Fruit fly (Drosophila melanogaster) whole organism, embryonic: Measurements from ENCODE around the gene CG43630.

Experiments used
- Adf1 ChIP-seq: fragments of 200-800 bp; sonication (Bioruptor generic); IDR thresholded peaks from 2 replicates; pipeline ENCODE4 v1.3.6; 2022; ENCODE audit warnings: missing biosample characterization, missing genetic modification characterization
- Antp ChIP-seq: fragments of 200-800 bp; sonication (Bioruptor generic); optimal IDR thresholded peaks from 3 replicates; lab custom pipeline; 2016; ENCODE audit warnings: missing biosample characterization, missing genetic modification characterization
- Blimp-1 ChIP-seq: fragments of 200-800 bp; sonication (Bioruptor generic); optimal IDR thresholded peaks from 3 replicates; lab custom pipeline; 2018; ENCODE audit warnings: missing biosample characterization, missing genetic modification characterization, mild to moderate bottlenecking, moderate library complexity, missing genetic modification reagents
- CG10274 ChIP-seq: fragments of 200-800 bp; sonication (Bioruptor generic); optimal IDR thresholded peaks from 3 replicates; lab custom pipeline; 2017; ENCODE audit warnings: missing biosample characterization, mild to moderate bottlenecking, missing genetic modification characterization
- CG11247 ChIP-seq: fragments of 200-800 bp; sonication (Bioruptor generic); IDR thresholded peaks from 2 replicates; pipeline ENCODE4 v1.3.6; 2022; ENCODE audit warnings: missing biosample characterization, missing genetic modification characterization
- CG11456 ChIP-seq: fragments of 200-800 bp; sonication (Bioruptor generic); IDR thresholded peaks from 3 replicates; pipeline ENCODE4 v1.3.6; 2022; ENCODE audit warnings: missing biosample characterization, missing genetic modification characterization
- CG11504 ChIP-seq: fragments of 200-800 bp; sonication (Bioruptor generic); optimal IDR thresholded peaks from 3 replicates; lab custom pipeline; 2019; ENCODE audit warnings: missing biosample characterization, mild to moderate bottlenecking, missing genetic modification characterization, moderate library complexity
- CG15269 ChIP-seq: fragments of 200-800 bp; sonication (Bioruptor generic); optimal IDR thresholded peaks from 2 replicates; lab custom pipeline; 2018; ENCODE audit warnings: missing biosample characterization, mild to moderate bottlenecking, missing genetic modification characterization, moderate library complexity
- CG15514 ChIP-seq: fragments of 200-800 bp; sonication (Bioruptor generic); optimal IDR thresholded peaks from 3 replicates; lab custom pipeline; 2017; ENCODE audit warnings: missing biosample characterization, missing genetic modification characterization, mild to moderate bottlenecking, moderate library complexity, missing genetic modification reagents
- CG17328 ChIP-seq: fragments of 200-800 bp; sonication (Bioruptor generic); IDR thresholded peaks from 2 replicates; pipeline ENCODE4 v1.3.6; 2022; ENCODE audit warnings: missing biosample characterization, missing genetic modification characterization
- CG17385 ChIP-seq: fragments of 200-800 bp; sonication (Bioruptor generic); optimal IDR thresholded peaks from 3 replicates; lab custom pipeline; 2018; ENCODE audit warnings: missing biosample characterization, mild to moderate bottlenecking, missing genetic modification characterization
- CG17829 ChIP-seq: fragments of 200-800 bp; optimal IDR thresholded peaks from 2 replicates; lab custom pipeline; 2019; ENCODE audit warnings: missing biosample characterization, mild to moderate bottlenecking, missing genetic modification characterization, moderate library complexity
- CG32772 ChIP-seq: fragments of 200-800 bp; sonication (Bioruptor generic); IDR thresholded peaks from 2 replicates; pipeline ENCODE4 v1.3.6; 2022; ENCODE audit warnings: missing biosample characterization, missing genetic modification characterization
- CG33557 ChIP-seq: fragments of 200-800 bp; sonication (Bioruptor generic); optimal IDR thresholded peaks from 2 replicates; lab custom pipeline; 2019; ENCODE audit warnings: missing biosample characterization, mild to moderate bottlenecking, missing genetic modification characterization, moderate library complexity
- CG34224 ChIP-seq: fragments of 200-800 bp; sonication (Bioruptor generic); IDR thresholded peaks from 3 replicates; pipeline ENCODE4 v1.3.6; 2022; ENCODE audit warnings: missing biosample characterization, missing genetic modification characterization; ENCODE audit not compliant: partially characterized antibody
- CG5245 ChIP-seq: fragments of 200-800 bp; sonication (Bioruptor generic); optimal IDR thresholded peaks from 3 replicates; lab custom pipeline; 2016; ENCODE audit warnings: missing biosample characterization, missing genetic modification characterization
- CG7839 ChIP-seq: fragments of 200-800 bp; sonication (Bioruptor generic); optimal IDR thresholded peaks from 3 replicates; lab custom pipeline; 2018; ENCODE audit warnings: missing biosample characterization, mild to moderate bottlenecking, missing genetic modification characterization, moderate library complexity
- CoRest ChIP-seq: fragments of 200-800 bp; sonication (Bioruptor generic); optimal IDR thresholded peaks from 3 replicates; lab custom pipeline; 2018; ENCODE audit warnings: missing biosample characterization, mild to moderate bottlenecking, missing genetic modification characterization, moderate library complexity
- D19A ChIP-seq: fragments of 200-800 bp; optimal IDR thresholded peaks from 3 replicates; lab custom pipeline; 2019; ENCODE audit warnings: missing biosample characterization, mild to moderate bottlenecking, missing genetic modification characterization, moderate library complexity
- Dbx ChIP-seq: fragments of 200-800 bp; sonication (Bioruptor generic); IDR thresholded peaks from 3 replicates; pipeline ENCODE4 v1.3.6; 2022; ENCODE audit warnings: missing biosample characterization, missing genetic modification characterization
- Deaf1 ChIP-seq: fragments of 200-800 bp; optimal IDR thresholded peaks from 3 replicates; lab custom pipeline; 2019; ENCODE audit warnings: missing biosample characterization, mild to moderate bottlenecking, missing genetic modification characterization, moderate library complexity
- Dek ChIP-seq: fragments of 200-800 bp; sonication (Bioruptor generic); optimal IDR thresholded peaks from 3 replicates; lab custom pipeline; 2019; ENCODE audit warnings: missing biosample characterization, mild to moderate bottlenecking, missing genetic modification characterization, moderate library complexity
- Ets97D ChIP-seq: fragments of 200-800 bp; sonication (Bioruptor generic); optimal IDR thresholded peaks from 3 replicates; lab custom pipeline; 2016; ENCODE audit warnings: missing biosample characterization, missing genetic modification characterization
- Fer3 ChIP-seq: fragments of 200-800 bp; sonication (Bioruptor generic); optimal IDR thresholded peaks from 2 replicates; lab custom pipeline; 2018; ENCODE audit warnings: missing biosample characterization, mild to moderate bottlenecking, missing genetic modification characterization, moderate library complexity
- Hmr ChIP-seq: fragments of 200-800 bp; sonication (Bioruptor generic); optimal IDR thresholded peaks from 3 replicates; lab custom pipeline; 2017; ENCODE audit warnings: mild to moderate bottlenecking, missing biosample characterization, missing genetic modification reagents, missing genetic modification characterization
- Hr51 ChIP-seq, 2 experiments: fragments of 200-800 bp; sonication (Bioruptor generic); optimal IDR thresholded peaks; 2 replicates in 1 of 2; 3 replicates in 1 of 2; lab custom pipeline; 2016 to 2018; ENCODE audit warnings: missing biosample characterization in 2 of 2, missing genetic modification characterization in 2 of 2, mild to moderate bottlenecking in 1 of 2, moderate library complexity in 1 of 2
- Hsf ChIP-seq: fragments of 200-800 bp; sonication (Bioruptor generic); optimal IDR thresholded peaks from 3 replicates; lab custom pipeline; 2016; ENCODE audit warnings: missing biosample characterization, missing genetic modification characterization
- MTF-1 ChIP-seq: fragments of 200-800 bp; sonication (Bioruptor generic); optimal IDR thresholded peaks from 2 replicates; lab custom pipeline; 2018; ENCODE audit warnings: missing biosample characterization, mild to moderate bottlenecking, missing genetic modification characterization, borderline replicate concordance
- Meics ChIP-seq: fragments of 200-800 bp; sonication (Bioruptor generic); optimal IDR thresholded peaks from 2 replicates; lab custom pipeline; 2017; ENCODE audit warnings: missing biosample characterization, mild to moderate bottlenecking, missing genetic modification characterization
- Myb ChIP-seq: fragments of 200-800 bp; sonication (Bioruptor generic); optimal IDR thresholded peaks from 2 replicates; lab custom pipeline; 2016; ENCODE audit warnings: missing biosample characterization, missing genetic modification characterization
- NFAT ChIP-seq: fragments of 200-800 bp; sonication (Bioruptor generic); IDR thresholded peaks from 2 replicates; pipeline ENCODE4 v1.3.6; 2022; ENCODE audit warnings: missing biosample characterization, missing genetic modification characterization
- Nf-YC ChIP-seq: fragments of 200-800 bp; optimal IDR thresholded peaks from 3 replicates; lab custom pipeline; 2019; ENCODE audit warnings: missing biosample characterization, mild to moderate bottlenecking, missing genetic modification characterization, moderate library complexity
- Rfx ChIP-seq: fragments of 200-800 bp; sonication (Bioruptor generic); IDR thresholded peaks from 2 replicates; pipeline ENCODE4 v1.3.6; 2022; ENCODE audit warnings: missing biosample characterization, missing genetic modification characterization
- Xbp1 ChIP-seq: fragments of 200-800 bp; sonication (Bioruptor generic); optimal IDR thresholded peaks from 3 replicates; lab custom pipeline; 2016; ENCODE audit warnings: missing biosample characterization, mild to moderate bottlenecking, missing genetic modification characterization
- amos ChIP-seq: fragments of 200-800 bp; sonication (Bioruptor generic); IDR thresholded peaks from 2 replicates; pipeline ENCODE4 v1.3.6; 2022; ENCODE audit warnings: missing biosample characterization, missing genetic modification characterization; ENCODE audit not compliant: partially characterized antibody
- bigmax ChIP-seq: fragments of 200-800 bp; sonication (Bioruptor generic); optimal IDR thresholded peaks from 2 replicates; lab custom pipeline; 2018; ENCODE audit warnings: missing biosample characterization, mild to moderate bottlenecking, missing genetic modification characterization
- chif ChIP-seq, 2 experiments: fragments of 200-800 bp; sonication (Bioruptor generic); optimal IDR thresholded peaks; 3 replicates each; lab custom pipeline; 2016; ENCODE audit warnings: missing biosample characterization in 2 of 2, missing genetic modification characterization in 2 of 2
- chn ChIP-seq: fragments of 200-800 bp; sonication (Bioruptor generic); optimal IDR thresholded peaks from 2 replicates; lab custom pipeline; 2016; ENCODE audit warnings: missing biosample characterization, missing genetic modification characterization
- dpn ChIP-seq, 2 experiments: fragments of 200-800 bp; sonication (Bioruptor generic); optimal IDR thresholded peaks; 3 replicates each; lab custom pipeline; 2016; ENCODE audit warnings: missing biosample characterization in 2 of 2, missing genetic modification characterization in 2 of 2
- exex ChIP-seq: fragments of 200-800 bp; sonication (Bioruptor generic); optimal IDR thresholded peaks from 4 replicates; lab custom pipeline; 2018; ENCODE audit warnings: missing biosample characterization, mild to moderate bottlenecking, missing genetic modification characterization, moderate library complexity
- gem ChIP-seq: fragments of 200-800 bp; sonication (Bioruptor generic); optimal IDR thresholded peaks from 2 replicates; lab custom pipeline; 2019; ENCODE audit warnings: missing biosample characterization, mild to moderate bottlenecking, missing genetic modification characterization, moderate library complexity
- grau ChIP-seq: fragments of 200-800 bp; optimal IDR thresholded peaks from 3 replicates; lab custom pipeline; 2019; ENCODE audit warnings: missing biosample characterization, mild to moderate bottlenecking, missing genetic modification characterization, moderate library complexity
- kni ChIP-seq: fragments of 200-800 bp; sonication (Bioruptor generic); optimal IDR thresholded peaks from 3 replicates; lab custom pipeline; 2017; ENCODE audit warnings: mild to moderate bottlenecking, missing biosample characterization, missing genetic modification reagents, missing genetic modification characterization
- lov ChIP-seq, 2 experiments: fragments of 200-800 bp in 1 of 2; fragments of >200 bp in 1 of 2; sonication (Bioruptor generic) in 1 of 2; IDR thresholded peaks in 1 of 2; optimal IDR thresholded peaks in 1 of 2; 2 replicates in 1 of 2; 3 replicates in 1 of 2; pipeline versions ENCODE4 v1.3.6 to Lab custom; 2017 to 2022; ENCODE audit warnings: missing biosample characterization in 1 of 2, missing genetic modification characterization in 1 of 2
- onecut ChIP-seq: fragments of 200-800 bp; sonication (Bioruptor generic); IDR thresholded peaks from 2 replicates; pipeline ENCODE4 v1.3.6; 2022; ENCODE audit warnings: missing biosample characterization, missing genetic modification characterization
- sima ChIP-seq: fragments of 200-800 bp; sonication (Bioruptor generic); optimal IDR thresholded peaks from 2 replicates; lab custom pipeline; 2016; ENCODE audit warnings: missing biosample characterization, missing genetic modification characterization
- unpg ChIP-seq: fragments of 200-800 bp; sonication (Bioruptor generic); optimal IDR thresholded peaks from 3 replicates; lab custom pipeline; 2018; ENCODE audit warnings: missing biosample characterization, mild to moderate bottlenecking, missing genetic modification characterization, moderate library complexity
- vvl ChIP-seq: fragments of 200-800 bp; sonication (Bioruptor generic); IDR thresholded peaks from 2 replicates; pipeline ENCODE4 v1.3.6; 2022; ENCODE audit warnings: missing biosample characterization, missing genetic modification characterization
- wek ChIP-seq: fragments of 200-800 bp; sonication (Bioruptor generic); optimal IDR thresholded peaks from 3 replicates; lab custom pipeline; 2018; ENCODE audit warnings: missing biosample characterization, mild to moderate bottlenecking, missing genetic modification characterization, moderate library complexity

Gene CG43630

DNA sequence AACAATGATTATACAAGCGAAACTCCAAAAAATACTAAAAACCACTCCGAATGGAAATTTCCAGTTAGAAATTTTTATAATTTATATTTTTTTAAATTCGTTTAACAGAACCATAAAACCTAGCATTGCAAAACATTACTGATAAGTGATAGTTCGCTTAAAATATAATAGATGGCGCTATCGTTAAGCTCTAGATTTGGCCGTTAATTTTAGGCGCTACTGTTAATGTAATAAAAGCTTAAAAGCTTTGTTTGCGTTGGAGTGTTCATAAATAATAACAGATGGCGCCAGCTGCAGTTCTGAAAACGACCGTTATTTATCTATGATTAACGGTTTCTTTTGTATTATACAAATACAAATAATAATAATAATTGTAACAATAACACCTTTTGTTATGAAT lies 47.7 kb upstream of the CG43630 start (continued):
- TF ChIP-seq NFAT (peak; percentile 30; the same call in 1 of the 2 replicates), gem (peak; percentile 39), Blimp-1 (GFP tag; lab: Kevin White, UChicago) (peak; percentile 26), CG32772 (no peak), Fer3 (tag; lab: Kevin White, UChicago) (no peak), lov (optimal IDR thresholded peaks at IDR 0.05; lab: Kevin White, UChicago) (no peak), lov (GFP tag; IDR thresholded peaks at IDR 0.05; lab: Robert Waterston, UW) (no peak), CG5245 (GFP tag; lab: Kevin White, UChicago) (peak; percentile 18), Ets97D (GFP tag; lab: Kevin White, UChicago) (no peak), exex (tag; lab: Kevin White, UChicago) (peak; percentile 36), Nf-YC (tag; lab: Kevin White, UChicago) (peak; percentile 29), onecut (peak; percentile 9; the same call in 1 of the 2 replicates), Antp (GFP tag; lab: Kevin White, UChicago) (no peak), bigmax (GFP tag; lab: Kevin White, UChicago) (no peak), Dbx (GFP tag; lab: Robert Waterston, UW) (no peak), vvl (GFP tag; lab: Robert Waterston, UW) (peak; percentile 44), Xbp1 (peak; percentile 24), Rfx (GFP tag; lab: Robert Waterston, UW) (peak; percentile 25; the same call in 1 of the 2 replicates), Hsf (GFP tag; lab: Kevin White, UChicago) (no peak), Meics (GFP tag; lab: Kevin White, UChicago) (peak; percentile 36), kni (no peak), CG11247 (GFP tag; lab: Robert Waterston, UW) (0 out of 2 replicates have a peak, but pooled peaks have one; percentile 27), CG33557 (GFP tag; lab: Kevin White, UChicago) (no peak), wek (GFP tag; lab: Kevin White, UChicago) (no peak), amos (GFP tag; lab: Robert Waterston, UW) (no peak), sima (GFP tag; lab: Kevin White, UChicago) (no peak), Deaf1 (tag; lab: Kevin White, UChicago) (peak; percentile 10), CoRest (tag; lab: Kevin White, UChicago) (peak; percentile 19), CG7839 (peak; percentile 29), CG17829 (peak; percentile 18), Adf1 (GFP tag; lab: Robert Waterston, UW) (no peak), Myb (GFP tag; lab: Kevin White, UChicago) (peak; percentile 86), grau (tag; lab: Kevin White, UChicago) (peak; percentile 54), CG15269 (peak; percentile 36), D19A (tag; lab: Kevin White, UChicago) (peak; percentile 4), CG10274 (GFP tag; lab: Kevin White, UChicago) (no peak), CG11504 (tag; lab: Kevin White, UChicago) (peak; percentile 33), CG17328 (GFP tag; lab: Robert Waterston, UW) (no peak), CG11456 (GFP tag; lab: Robert Waterston, UW) (peak; percentile 68; the same call in 2 of the 3 replicates), chif (GFP tag; optimal IDR thresholded peaks at IDR 0.05; lab: Kevin White, UChicago) (no peak), CG17385 (GFP tag; lab: Kevin White, UChicago) (peak; percentile 3), Hr51 (GFP tag; optimal IDR thresholded peaks at IDR 0.05; lab: Kevin White, UChicago) (peak in 1 of 2 experiments; percentile 16), CG34224 (GFP tag; lab: Robert Waterston, UW) (no peak), Dek (tag; lab: Kevin White, UChicago) (no peak), CG15514 (peak; percentile 20), unpg (GFP tag; lab: Kevin White, UChicago) (peak; percentile 22), chn (no peak), MTF-1 (GFP tag; lab: Kevin White, UChicago) (no peak), Hmr (GFP tag; lab: Kevin White, UChicago) (peak; percentile 22), dpn (GFP tag; optimal IDR thresholded peaks at IDR 0.05; lab: Kevin White, UChicago) (peak in 1 of 2 experiments; percentile 15)
